Worm (Caenorhabditis elegans) whole organism, L3 larva: ENCODE measurements around the gene F58H1.8.

ENCODE experiments used
- R02D3.7 ChIP-seq: fragments of 150-350 bp; optimal IDR thresholded peaks from 2 replicates; lab custom pipeline; 2014; ENCODE audit warnings: missing biosample characterization, missing genetic modification characterization
- ZK546.5 ChIP-seq: sonication (generic microtip); optimal IDR thresholded peaks from 2 replicates; lab custom pipeline; 2017; ENCODE audit warnings: missing biosample characterization, missing genetic modification characterization
- ceh-28 ChIP-seq: fragments of 150-350 bp; optimal IDR thresholded peaks from 2 replicates; lab custom pipeline; 2014; ENCODE audit warnings: missing biosample characterization, missing genetic modification reagents, missing genetic modification characterization
- elt-3 ChIP-seq, 3 experiments: fragments of 150-350 bp in 1 of 3; sonication (generic microtip) in 2 of 3; optimal IDR thresholded peaks; 2 replicates in 2 of 3; 4 replicates in 1 of 3; lab custom pipeline; 2014 to 2017; ENCODE audit warnings: missing biosample characterization in 3 of 3, missing genetic modification characterization in 3 of 3
- jun-1 ChIP-seq: fragments of 150-350 bp; optimal IDR thresholded peaks from 2 replicates; lab custom pipeline; 2014; ENCODE audit warnings: missing biosample characterization, missing genetic modification reagents, missing genetic modification characterization
- nhr-12 ChIP-seq: fragments of 150-350 bp; optimal IDR thresholded peaks from 2 replicates; lab custom pipeline; 2014; ENCODE audit warnings: missing biosample characterization, missing genetic modification characterization
- ztf-11 ChIP-seq: fragments of 150-350 bp; optimal IDR thresholded peaks from 2 replicates; lab custom pipeline; 2014; ENCODE audit warnings: missing biosample characterization, missing genetic modification characterization

- no peak for TF ChIP-seq R02D3.7 (tag; lab: Kevin White, UChicago)
- no peak for TF ChIP-seq jun-1 (tag; lab: Kevin White, UChicago)
- TF ChIP-seq nhr-12 = no peak
- no peak for TF ChIP-seq ZK546.5 (tag; lab: Kevin White, UChicago)
- no peak for TF ChIP-seq ztf-11 (tag; lab: Kevin White, UChicago)
- no peak for TF ChIP-seq elt-3 (tag; optimal IDR thresholded peaks at IDR 0.05; lab: Kevin White, UChicago)
- no peak for TF ChIP-seq ceh-28 (tag; lab: Kevin White, UChicago)
These were observed at the start of gene F58H1.8 for ce11 chrV:11934848-11935247.
